Fruit fly (Drosophila melanogaster): Measurements from ENCODE around the gene bam.

bam gene

dm6 chr3R:25262322-25262761, 17.4 kb upstream of the bam start, which contains the start of the genes Kdsr and CG11858 (continued):
- TF ChIP-seq CG2120 (GFP tag; optimal IDR thresholded peaks at IDR 0.05) = peak; percentile 82
- TF ChIP-seq Side (GFP tag; optimal IDR thresholded peaks at IDR 0.05) = peak; percentile 3
- no peak for TF ChIP-seq CG31365 (tag; optimal IDR thresholded peaks at IDR 0.05)
- peak; percentile 63 for TF ChIP-seq exex (tag; optimal IDR thresholded peaks at IDR 0.05)
- peak; percentile 29 for TF ChIP-seq hkb (optimal IDR thresholded peaks at IDR 0.05)
- peak; percentile 66 for TF ChIP-seq hkb (GFP tag; IDR thresholded peaks at IDR 0.05)
- TF ChIP-seq ato (GFP tag; IDR thresholded peaks at IDR 0.05; ENCODE audit: partially characterized antibody) = no peak
- no peak for TF ChIP-seq CG34224 (GFP tag; IDR thresholded peaks at IDR 0.05; ENCODE audit: partially characterized antibody)
- peak; percentile 39; the same call in 1 of the 3 replicates for TF ChIP-seq croc (GFP tag; conservative IDR thresholded peaks at IDR 0.05)
- no peak for TF ChIP-seq CG6654 (GFP tag; optimal IDR thresholded peaks at IDR 0.05)
- no peak for TF ChIP-seq gcm (GFP tag; optimal IDR thresholded peaks at IDR 0.05)
- TF ChIP-seq sqz (GFP tag; optimal IDR thresholded peaks at IDR 0.05) = no peak
- no peak for TF ChIP-seq btn (GFP tag; optimal IDR thresholded peaks at IDR 0.05)
- no peak for TF ChIP-seq CG8478 (optimal IDR thresholded peaks at IDR 0.05)
- peak; percentile 25 for TF ChIP-seq CG1233 (GFP tag; optimal IDR thresholded peaks at IDR 0.05)
- TF ChIP-seq CG10654 (GFP tag; optimal IDR thresholded peaks at IDR 0.05) = peak; percentile 29
- peak; percentile 35 for TF ChIP-seq kay (GFP tag; optimal IDR thresholded peaks at IDR 0.05)
- peak; percentile 33 for TF ChIP-seq scrt (GFP tag; optimal IDR thresholded peaks at IDR 0.05)
- TF ChIP-seq CG32532 (GFP tag; IDR thresholded peaks at IDR 0.05) = peak; percentile 68
- TF ChIP-seq CHES-1-like (GFP tag; optimal IDR thresholded peaks at IDR 0.05) = peak; percentile 41
- no peak for TF ChIP-seq Mrtf (GFP tag; IDR thresholded peaks at IDR 0.05)
- peak; percentile 32 for TF ChIP-seq CG12104 (GFP tag; optimal IDR thresholded peaks at IDR 0.05)
- peak; percentile 40 for TF ChIP-seq bab2 (GFP tag; optimal IDR thresholded peaks at IDR 0.05)
- TF ChIP-seq hb (GFP tag; IDR thresholded peaks at IDR 0.05; ENCODE audit: partially characterized antibody) = no peak
- TF ChIP-seq ATbp (GFP tag; optimal IDR thresholded peaks at IDR 0.05) = no peak
- no peak for TF ChIP-seq dan (GFP tag; IDR thresholded peaks at IDR 0.05)
- TF ChIP-seq CG16813 (GFP tag; IDR thresholded peaks at IDR 0.05; ENCODE audit: partially characterized antibody) = no peak
- TF ChIP-seq Dbx (GFP tag; IDR thresholded peaks at IDR 0.05) = peak; percentile 61; the same call in 1 of the 3 replicates
- TF ChIP-seq sd (tag; optimal IDR thresholded peaks at IDR 0.05) = peak; percentile 27
- no peak for TF ChIP-seq Oaz (GFP tag; IDR thresholded peaks at IDR 0.05)
- TF ChIP-seq gcm2 (GFP tag; optimal IDR thresholded peaks at IDR 0.05) = peak; percentile 28
- TF ChIP-seq CG34422 (GFP tag; IDR thresholded peaks at IDR 0.05) = peak; percentile 70; the same call in 2 of the 3 replicates
- TF ChIP-seq CG3065 (GFP tag; optimal IDR thresholded peaks at IDR 0.05) = no peak
- no peak for TF ChIP-seq CG4282 (GFP tag; optimal IDR thresholded peaks at IDR 0.05)
- peak; percentile 38; the same call in 1 of the 2 replicates for TF ChIP-seq klu (GFP tag; IDR thresholded peaks at IDR 0.05)
- TF ChIP-seq danr (GFP tag; IDR thresholded peaks at IDR 0.05) = peak; percentile 58; the same call in 1 of the 2 replicates
- no peak for TF ChIP-seq ewg (GFP tag; optimal IDR thresholded peaks at IDR 0.05)
- peak; percentile 54 for TF ChIP-seq Adf1 (GFP tag; IDR thresholded peaks at IDR 0.05)
- no peak for TF ChIP-seq CG1832 (GFP tag; optimal IDR thresholded peaks at IDR 0.05)
- no peak for TF ChIP-seq TFAM (GFP tag; optimal IDR thresholded peaks at IDR 0.05)
- TF ChIP-seq chif (GFP tag; optimal IDR thresholded peaks at IDR 0.05) = peak; percentile 49 to 56
- TF ChIP-seq CG9932 (GFP tag; IDR thresholded peaks at IDR 0.05) = peak; percentile 80
- peak; percentile 13 for TF ChIP-seq CG16815 (GFP tag; optimal IDR thresholded peaks at IDR 0.05)
- TF ChIP-seq Tbp (GFP tag; optimal IDR thresholded peaks at IDR 0.05) = no peak
- TF ChIP-seq CG11093 (GFP tag; IDR thresholded peaks at IDR 0.05) = peak; percentile 53; the same call in 1 of the 3 replicates
- peak; percentile 75 for TF ChIP-seq PHDP (tag; optimal IDR thresholded peaks at IDR 0.05)
- TF ChIP-seq CG10959 (GFP tag; IDR thresholded peaks at IDR 0.05) = 0 out of 2 replicates have a peak, but pooled peaks have one; percentile 34
- peak; percentile 66 for TF ChIP-seq gfzf (GFP tag; optimal IDR thresholded peaks at IDR 0.05)
- peak; percentile 56; the same call in 1 of the 2 replicates for TF ChIP-seq unc-4 (GFP tag; IDR thresholded peaks at IDR 0.05; ENCODE audit: partially characterized antibody)
- peak; percentile 95 for TF ChIP-seq Med (GFP tag)
- TF ChIP-seq crp (GFP tag; optimal IDR thresholded peaks at IDR 0.05) = peak in 1 of 2 experiments; percentile 49
